Worm (Caenorhabditis elegans) whole organism, late embryonic: ENCODE measurements around the gene lido-9.

Experiments
- K09A11.1 ChIP-seq: sonication (generic microtip); optimal IDR thresholded peaks from 2 replicates; lab custom pipeline; 2017; ENCODE audit warnings: antibody characterized with exemption, mild to moderate bottlenecking, missing genetic modification characterization, missing compliant biosample characterization; ENCODE audit not compliant: insufficient read depth
- T23F11.4 ChIP-seq: fragments of 200-800 bp; sonication (Bioruptor generic); optimal IDR thresholded peaks from 2 replicates; lab custom pipeline; 2018; ENCODE audit warnings: mild to moderate bottlenecking, missing genetic modification characterization, missing compliant biosample characterization
- ceh-18 ChIP-seq: sonication (generic microtip); optimal IDR thresholded peaks from 2 replicates; lab custom pipeline; 2016; ENCODE audit warnings: missing genetic modification characterization, missing compliant biosample characterization
- ceh-2 ChIP-seq: sonication (generic microtip); optimal IDR thresholded peaks from 2 replicates; lab custom pipeline; 2016; ENCODE audit warnings: missing genotype, missing genetic modification characterization, missing compliant biosample characterization
- ceh-24 ChIP-seq: sonication (generic microtip); optimal IDR thresholded peaks from 2 replicates; lab custom pipeline; 2016; ENCODE audit warnings: mild to moderate bottlenecking, missing genetic modification characterization, missing compliant biosample characterization
- ceh-34 ChIP-seq: sonication (generic microtip); optimal IDR thresholded peaks from 2 replicates; lab custom pipeline; 2016; ENCODE audit warnings: mild to moderate bottlenecking, missing genetic modification characterization, missing compliant biosample characterization
- dve-1 ChIP-seq: sonication (generic microtip); optimal IDR thresholded peaks from 2 replicates; lab custom pipeline; 2017; ENCODE audit warnings: antibody characterized with exemption, mild to moderate bottlenecking, missing genetic modification characterization, missing compliant biosample characterization
- elt-4 ChIP-seq: sonication (generic microtip); optimal IDR thresholded peaks from 2 replicates; lab custom pipeline; 2016; ENCODE audit warnings: missing genetic modification characterization, missing compliant biosample characterization
- ets-4 ChIP-seq: sonication (generic microtip); optimal IDR thresholded peaks from 2 replicates; lab custom pipeline; 2016; ENCODE audit warnings: missing genetic modification characterization, missing compliant biosample characterization
- eyg-1 ChIP-seq: sonication (generic microtip); optimal IDR thresholded peaks from 2 replicates; lab custom pipeline; 2016; ENCODE audit warnings: missing genotype, missing genetic modification characterization, missing compliant biosample characterization
- fkh-10 ChIP-seq: fragments of 150-350 bp; optimal IDR thresholded peaks from 2 replicates; lab custom pipeline; 2014; ENCODE audit warnings: missing biosample characterization, missing genetic modification reagents, missing genetic modification characterization
- gmeb-2 ChIP-seq: sonication (generic microtip); optimal IDR thresholded peaks from 2 replicates; lab custom pipeline; 2016; ENCODE audit warnings: missing genetic modification characterization, inconsistent platforms, missing compliant biosample characterization
- hlh-13 ChIP-seq: fragments of 200-800 bp; sonication (Bioruptor generic); optimal IDR thresholded peaks from 2 replicates; lab custom pipeline; 2018; ENCODE audit warnings: mild to moderate bottlenecking, missing genetic modification characterization, missing compliant biosample characterization
- lim-6 ChIP-seq: sonication (generic microtip); optimal IDR thresholded peaks from 2 replicates; lab custom pipeline; 2016; ENCODE audit warnings: missing genetic modification characterization, missing compliant biosample characterization
- mec-3 ChIP-seq: sonication (generic microtip); optimal IDR thresholded peaks from 2 replicates; lab custom pipeline; 2016; ENCODE audit warnings: borderline replicate concordance, missing genetic modification characterization, missing compliant biosample characterization
- nfya-1 ChIP-seq: sonication (generic microtip); optimal IDR thresholded peaks from 2 replicates; lab custom pipeline; 2017; ENCODE audit warnings: missing genetic modification characterization, mild to moderate bottlenecking, missing compliant biosample characterization, antibody characterized with exemption, moderate library complexity
- nhr-11 ChIP-seq: fragments of 150-350 bp; optimal IDR thresholded peaks from 2 replicates; lab custom pipeline; 2014; ENCODE audit warnings: missing biosample characterization, missing genetic modification characterization
- pag-3 ChIP-seq: sonication (generic microtip); optimal IDR thresholded peaks from 2 replicates; lab custom pipeline; 2016; ENCODE audit warnings: missing compliant biosample characterization, missing genetic modification characterization, borderline replicate concordance
- pat-9 ChIP-seq: fragments of 200-800 bp; sonication (Bioruptor generic); optimal IDR thresholded peaks from 2 replicates; lab custom pipeline; 2018; ENCODE audit warnings: mild to moderate bottlenecking, missing genetic modification characterization, moderate library complexity, missing compliant biosample characterization
- pax-1 ChIP-seq: fragments of 150-350 bp; optimal IDR thresholded peaks from 2 replicates; lab custom pipeline; 2014; ENCODE audit warnings: missing biosample characterization, missing genetic modification characterization
- pha-2 ChIP-seq: sonication (generic microtip); optimal IDR thresholded peaks from 2 replicates; lab custom pipeline; 2017; ENCODE audit warnings: mild to moderate bottlenecking, missing genetic modification characterization, missing compliant biosample characterization
- pqm-1 ChIP-seq: sonication (generic microtip); optimal IDR thresholded peaks from 2 replicates; lab custom pipeline; 2016; ENCODE audit warnings: missing genetic modification characterization, missing compliant biosample characterization
- ref-2 ChIP-seq: sonication (generic microtip); optimal IDR thresholded peaks from 2 replicates; lab custom pipeline; 2016; ENCODE audit warnings: missing genetic modification characterization, missing compliant biosample characterization
- sdc-2 ChIP-seq: sonication (generic microtip); optimal IDR thresholded peaks from 2 replicates; lab custom pipeline; 2016; ENCODE audit warnings: missing genotype, missing genetic modification characterization, missing compliant biosample characterization
- sox-2 ChIP-seq: fragments of 200-800 bp; sonication (Bioruptor generic); IDR thresholded peaks from 2 replicates; pipeline ENCODE4 v1.3.6; 2022; ENCODE audit warnings: missing genetic modification reagents, missing genetic modification characterization, missing compliant biosample characterization
- sox-4 ChIP-seq: sonication (generic microtip); optimal IDR thresholded peaks from 2 replicates; lab custom pipeline; 2017; ENCODE audit warnings: mild to moderate bottlenecking, missing genetic modification characterization, inconsistent platforms, missing compliant biosample characterization
- syd-9 ChIP-seq: sonication (generic microtip); optimal IDR thresholded peaks from 2 replicates; lab custom pipeline; 2016; ENCODE audit warnings: mild to moderate bottlenecking, missing genetic modification characterization, moderate library complexity, missing compliant biosample characterization
- tbx-7 ChIP-seq: sonication (generic microtip); optimal IDR thresholded peaks from 2 replicates; lab custom pipeline; 2016; ENCODE audit warnings: missing genotype, missing genetic modification characterization, missing compliant biosample characterization
- ttx-3 ChIP-seq: sonication (generic microtip); optimal IDR thresholded peaks from 2 replicates; lab custom pipeline; 2016; ENCODE audit warnings: missing genetic modification reagents, missing genetic modification characterization, missing compliant biosample characterization
- unc-3 ChIP-seq, 2 experiments: fragments of 200-800 bp in 1 of 2; sonication (Bioruptor generic) in 1 of 2; sonication (generic microtip) in 1 of 2; conservative IDR thresholded peaks in 1 of 2; optimal IDR thresholded peaks in 1 of 2; 2 replicates each; pipeline versions ENCODE4 v1.3.6 to Lab custom; 2016 to 2022; ENCODE audit warnings: missing compliant biosample characterization in 2 of 2, missing genetic modification characterization in 2 of 2, missing genetic modification reagents in 1 of 2
- unc-42 ChIP-seq: sonication (generic microtip); optimal IDR thresholded peaks from 2 replicates; lab custom pipeline; 2016; ENCODE audit warnings: missing genotype, missing genetic modification characterization, missing compliant biosample characterization
- unc-86 ChIP-seq: sonication (generic microtip); optimal IDR thresholded peaks from 2 replicates; lab custom pipeline; 2016; ENCODE audit warnings: missing genetic modification characterization, missing compliant biosample characterization
- ztf-16 ChIP-seq: sonication (generic microtip); optimal IDR thresholded peaks from 2 replicates; lab custom pipeline; 2017; ENCODE audit warnings: missing genetic modification characterization, missing compliant biosample characterization

lido-9 gene

DNA sequence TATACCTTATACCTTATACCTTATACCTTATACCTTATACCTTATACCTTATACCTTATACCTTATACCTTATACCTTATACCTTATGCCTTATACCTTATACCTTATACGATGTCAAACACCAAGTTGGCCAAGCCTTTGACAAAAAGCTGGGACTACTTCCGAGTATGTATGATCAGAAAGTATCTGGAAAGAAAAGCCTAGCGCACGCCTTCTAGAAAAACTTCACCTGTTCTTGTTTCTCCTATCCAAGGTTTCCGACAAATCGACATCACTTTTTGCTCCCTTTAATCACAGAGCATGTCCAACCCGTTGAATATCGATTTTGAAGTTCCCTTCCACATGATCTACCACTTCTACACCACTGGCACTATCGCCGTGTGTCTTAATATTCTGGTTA is 47.8 kb downstream of the lido-9 start, which contains the start of gene sri-28:
TSS of gene sri-28 (plus strand) at position 301 of the 400 bp plus-strand sequence.
- no peak for TF ChIP-seq elt-4 (tag; lab: Kevin White, UChicago)
- no peak for TF ChIP-seq sox-4 (tag; lab: Kevin White, UChicago)
- no peak for TF ChIP-seq ztf-16 (tag; lab: Kevin White, UChicago)
- TF ChIP-seq unc-42 = no peak

DNA sequence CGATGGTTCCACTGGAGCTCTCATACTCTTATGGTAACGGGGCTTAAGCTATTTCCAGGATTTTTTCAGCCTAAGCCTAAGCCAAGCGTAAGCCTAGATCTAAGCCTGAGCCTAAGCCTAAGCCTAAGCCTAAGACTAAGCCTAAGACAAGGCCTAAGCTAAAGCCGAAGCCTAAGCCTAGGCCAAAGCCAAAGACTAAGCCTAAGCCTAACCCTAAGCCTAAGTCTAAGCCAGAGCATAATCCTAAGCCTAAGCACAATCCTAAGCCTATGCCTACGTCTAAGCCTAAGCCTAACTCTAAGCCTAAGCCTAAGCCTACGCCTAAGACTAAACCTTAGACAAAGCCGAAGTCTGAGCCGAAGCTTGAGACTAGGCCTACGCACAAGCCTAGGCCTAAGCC is 48.4 kb downstream of the lido-9 start:
- TF ChIP-seq dve-1 (peak; percentile 62), mec-3 (tag; lab: Kevin White, UChicago) (no peak)

DNA sequence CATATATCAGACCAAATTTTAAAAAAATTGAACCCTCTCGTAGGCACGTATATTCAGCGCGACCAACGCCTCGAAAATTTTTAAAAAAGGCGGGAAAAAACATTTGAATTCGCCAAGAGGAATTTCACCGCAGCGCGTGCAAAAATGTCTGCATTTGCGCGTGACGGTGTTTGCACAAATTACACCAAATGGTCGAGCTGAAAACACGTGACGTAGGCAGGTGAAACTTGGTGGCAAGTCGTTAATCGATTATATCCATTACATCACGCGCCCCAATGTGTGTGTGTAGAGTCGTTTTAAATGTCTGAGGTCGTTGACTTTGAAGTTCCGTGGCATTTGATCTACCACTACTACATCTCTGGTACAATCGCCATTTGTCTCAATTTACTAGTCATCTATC is 50.1 kb downstream of the lido-9 start, which contains the start of gene sri-31:
TSS of gene sri-31 (plus strand) at position 301 of the 400 bp plus-strand sequence.
- TF ChIP-seq gmeb-2 = no peak
- TF ChIP-seq ceh-34 (tag; lab: Kevin White, UChicago) = no peak
- TF ChIP-seq sox-4 (tag; lab: Kevin White, UChicago) = no peak
- TF ChIP-seq nfya-1 (tag; lab: Kevin White, UChicago) = no peak
- TF ChIP-seq ceh-18 = no peak
- TF ChIP-seq unc-86 (tag; lab: Kevin White, UChicago) = no peak
- TF ChIP-seq tbx-7 (tag; lab: Kevin White, UChicago) = no peak
- no peak for TF ChIP-seq lim-6 (tag; lab: Kevin White, UChicago)
- TF ChIP-seq ceh-24 (tag; lab: Kevin White, UChicago) = no peak
- no peak for TF ChIP-seq syd-9 (tag; lab: Kevin White, UChicago)
- TF ChIP-seq unc-42 = no peak
- TF ChIP-seq ttx-3 (tag; lab: Kevin White, UChicago) = no peak
- TF ChIP-seq pha-2 (tag; lab: Kevin White, UChicago) = no peak
- TF ChIP-seq ref-2 (tag; lab: Kevin White, UChicago) = no peak

DNA sequence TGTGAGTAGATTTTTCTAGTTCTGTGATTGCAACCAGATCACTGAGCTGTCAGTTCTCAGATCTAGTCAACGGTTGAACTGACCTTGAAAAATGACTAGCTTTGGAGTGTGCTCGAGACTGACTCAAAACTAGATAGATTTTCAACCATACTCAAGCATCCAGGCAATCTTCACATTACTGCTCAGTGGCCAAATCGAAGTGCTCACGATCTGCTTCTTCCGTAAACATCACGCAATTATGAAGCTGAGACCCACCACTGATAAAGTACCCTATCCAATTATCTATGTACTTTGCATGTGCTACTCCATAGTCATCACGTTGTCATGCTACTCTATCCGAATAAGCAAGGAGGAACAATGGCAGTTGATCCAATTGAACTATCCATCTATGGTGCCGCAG is 50.8 kb downstream of the lido-9 start:
- TF ChIP-seq sdc-2 (tag; lab: Kevin White, UChicago) (no peak), ceh-18 (no peak), T23F11.4 (GFP tag; lab: Kevin White, UChicago) (no peak), fkh-10 (GFP tag; lab: Kevin White, UChicago) (no peak), sox-2 (GFP tag; lab: Robert Waterston, UW) (no peak), ets-4 (tag; lab: Kevin White, UChicago) (no peak), nhr-11 (tag; lab: Kevin White, UChicago) (no peak), pat-9 (tag; lab: Kevin White, UChicago) (no peak), unc-3 (GFP tag; conservative IDR thresholded peaks at IDR 0.05; lab: Robert Waterston, UW) (no peak), unc-3 (tag; optimal IDR thresholded peaks at IDR 0.05; lab: Kevin White, UChicago) (no peak), hlh-13 (no peak), K09A11.1 (no peak), pax-1 (tag; lab: Kevin White, UChicago) (no peak), dve-1 (no peak), syd-9 (tag; lab: Kevin White, UChicago) (no peak), pag-3 (tag; lab: Kevin White, UChicago) (no peak), eyg-1 (tag; lab: Kevin White, UChicago) (no peak), ceh-2 (tag; lab: Kevin White, UChicago) (no peak), pqm-1 (tag; lab: Kevin White, UChicago) (no peak)
